Fruit fly (Drosophila melanogaster): Measurements from ENCODE around the gene CG1695.
A peak's percentile ranks its signal among the peaks of the same experiment; 100 is the strongest.

CG1695 gene

DNA sequence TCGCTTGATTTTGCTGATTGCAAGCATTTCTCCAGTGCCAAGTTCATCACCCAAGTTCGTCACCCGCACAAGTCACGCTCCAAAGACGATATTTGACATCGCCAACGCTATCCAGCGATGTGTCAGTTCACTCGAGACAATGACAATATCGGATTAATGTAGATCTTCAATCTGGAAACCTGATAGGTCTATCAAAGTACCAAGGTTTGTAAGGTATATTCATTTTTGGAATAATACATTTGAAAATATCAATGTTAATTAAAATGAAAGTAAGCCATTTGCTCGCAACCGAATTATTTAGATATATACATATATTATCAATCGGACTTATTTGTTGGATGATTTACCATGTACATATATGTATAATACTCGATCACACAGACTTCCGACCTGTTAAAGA is 14.9 kb upstream of the CG1695 start, which contains the start of gene Obp19c:
Obp19c (minus strand) TSS at position 101 of the 400 bp plus-strand sequence.
- no peak for TF ChIP-seq shn (GFP tag; optimal IDR thresholded peaks at IDR 0.05)
- no peak for TF ChIP-seq CG13296 (GFP tag; optimal IDR thresholded peaks at IDR 0.05)
- no peak for TF ChIP-seq cato (GFP tag; optimal IDR thresholded peaks at IDR 0.05; ENCODE audit: borderline replicate concordance)
- no peak for TF ChIP-seq CG7987 (GFP tag; optimal IDR thresholded peaks at IDR 0.05)
- no peak for TF ChIP-seq yki (optimal IDR thresholded peaks at IDR 0.05)
- no peak for TF ChIP-seq ase (GFP tag; IDR thresholded peaks at IDR 0.05)
- TF ChIP-seq Side (GFP tag; optimal IDR thresholded peaks at IDR 0.05), result no peak
- TF ChIP-seq ttk (GFP tag; IDR thresholded peaks at IDR 0.05), result no peak
- TF ChIP-seq Lim3 (GFP tag; IDR thresholded peaks at IDR 0.05), result no peak
- TF ChIP-seq MBD-R2 (GFP tag; IDR thresholded peaks at IDR 0.05), result no peak

dm6 chrX:20419313-20419712 is 14.4 kb upstream of the CG1695 start, which contains the start of gene Obp19d:
Obp19d (plus strand) TSS chrX:20419613.
- TF ChIP-seq Elba2 (GFP tag; optimal IDR thresholded peaks at IDR 0.05) (no peak), CG33213 (GFP tag; optimal IDR thresholded peaks at IDR 0.05) (no peak), CG10431 (GFP tag; optimal IDR thresholded peaks at IDR 0.05) (no peak), D19A (tag; optimal IDR thresholded peaks at IDR 0.05) (no peak), Jarid2 (GFP tag; optimal IDR thresholded peaks at IDR 0.05) (no peak), HLH4C (GFP tag; IDR thresholded peaks at IDR 0.05; ENCODE audit: partially characterized antibody) (no peak), CG17802 (tag; optimal IDR thresholded peaks at IDR 0.05) (no peak), bigmax (GFP tag; optimal IDR thresholded peaks at IDR 0.05) (no peak), CG11247 (GFP tag; IDR thresholded peaks at IDR 0.05) (no peak), HHEX (GFP tag; optimal IDR thresholded peaks at IDR 0.05) (no peak), HmgZ (tag; optimal IDR thresholded peaks at IDR 0.05) (no peak), CG9609 (GFP tag; optimal IDR thresholded peaks at IDR 0.05) (no peak), phol (tag; optimal IDR thresholded peaks at IDR 0.05) (no peak), CG18764 (GFP tag; optimal IDR thresholded peaks at IDR 0.05) (no peak), CG15514 (GFP tag; optimal IDR thresholded peaks at IDR 0.05) (no peak), toy (GFP tag; IDR thresholded peaks at IDR 0.05) (no peak), CG7745 (tag; optimal IDR thresholded peaks at IDR 0.05) (no peak), CTCF (GFP tag; optimal IDR thresholded peaks at IDR 0.05) (no peak)

dm6 chrX:20423158-20423557 is 10.6 kb upstream of the CG1695 start:
- TF ChIP-seq crp (GFP tag; optimal IDR thresholded peaks at IDR 0.05) (no peak), D19A (tag; optimal IDR thresholded peaks at IDR 0.05) (peak; percentile 55), D19B (GFP tag; optimal IDR thresholded peaks at IDR 0.05) (peak; percentile 72)

DNA sequence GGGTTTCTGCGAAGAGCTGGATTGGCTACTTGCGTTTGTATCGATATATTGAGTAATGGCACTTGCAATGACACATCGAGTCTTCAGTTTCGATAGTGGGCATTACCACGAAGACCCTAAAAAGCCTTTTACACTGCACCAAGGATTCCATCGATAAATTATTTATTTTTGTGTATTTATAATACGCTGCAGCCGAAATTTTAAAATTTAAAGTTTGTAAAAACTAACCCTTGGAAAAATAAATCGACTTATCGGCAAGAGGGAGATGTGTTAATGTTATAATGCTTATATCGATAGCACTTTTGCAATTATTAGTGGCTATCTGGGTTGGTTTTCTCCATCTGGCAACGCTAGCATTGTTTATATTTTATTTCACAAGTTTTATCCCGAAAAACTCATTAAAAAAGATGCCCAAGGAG is 10.0 kb upstream of the CG1695 start, which contains the start of the genes Pp4-19C and cactin:
Pp4-19C (minus strand) TSS at position 256 of the 419 bp plus-strand sequence.
cactin (plus strand) TSS at position 323 of the 419 bp plus-strand sequence.
- no peak for TF ChIP-seq ems (GFP tag; optimal IDR thresholded peaks at IDR 0.05)
- TF ChIP-seq CoRest (tag; optimal IDR thresholded peaks at IDR 0.05), result peak; percentile 41
- TF ChIP-seq shn (GFP tag; optimal IDR thresholded peaks at IDR 0.05), result peak; percentile 1
- TF ChIP-seq CG8924 (tag; optimal IDR thresholded peaks at IDR 0.05), result peak; percentile 40
- TF ChIP-seq tna (GFP tag; IDR thresholded peaks at IDR 0.05; ENCODE audit: partially characterized antibody), result peak; percentile 61; the same call in 1 of the 2 replicates
- peak; percentile 95 for TF ChIP-seq HLH4C (GFP tag; IDR thresholded peaks at IDR 0.05; ENCODE audit: partially characterized antibody)
- TF ChIP-seq slbo (GFP tag; IDR thresholded peaks at IDR 0.05), result peak; percentile 55
- peak; percentile 36 for TF ChIP-seq Hsf (GFP tag; optimal IDR thresholded peaks at IDR 0.05)
- TF ChIP-seq CG15073 (GFP tag; optimal IDR thresholded peaks at IDR 0.05), result no peak
- TF ChIP-seq abd-A (tag; optimal IDR thresholded peaks at IDR 0.05), result no peak
- peak; percentile 48 for TF ChIP-seq Nf-YB (GFP tag; optimal IDR thresholded peaks at IDR 0.05)
- TF ChIP-seq CG7963 (GFP tag; IDR thresholded peaks at IDR 0.05; ENCODE audit: partially characterized antibody), result peak; percentile 81
- TF ChIP-seq CG14860 (GFP tag; IDR thresholded peaks at IDR 0.05; ENCODE audit: partially characterized antibody), result peak; percentile 94
- no peak for TF ChIP-seq CG8478 (optimal IDR thresholded peaks at IDR 0.05)
- no peak for TF ChIP-seq Dek (tag; optimal IDR thresholded peaks at IDR 0.05)
- peak; percentile 29 for TF ChIP-seq CG7786 (GFP tag; optimal IDR thresholded peaks at IDR 0.05)
- TF ChIP-seq Hey (tag; optimal IDR thresholded peaks at IDR 0.05), result no peak
- no peak for TF ChIP-seq Sox100B (GFP tag; optimal IDR thresholded peaks at IDR 0.05)
- peak; percentile 30; the same call in 1 of the 2 replicates for TF ChIP-seq CG9215 (GFP tag; IDR thresholded peaks at IDR 0.05)
- no peak for TF ChIP-seq pita (GFP tag; optimal IDR thresholded peaks at IDR 0.05)

Measured in whole organism, embryonic.